Fruit fly (Drosophila melanogaster): ENCODE results near the gene CG18764.
A peak's percentile ranks its signal among the peaks of the same experiment; 100 is the strongest.

Gene CG18764

dm6 chr3R:11619709-11620409, 6.8 kb upstream of the CG18764 start, which contains the start of the genes Jupiter and CG14710 (continued):
- TF ChIP-seq CG6272 (GFP tag; IDR thresholded peaks at IDR 0.05) (peak; percentile 78), B-H2 (GFP tag; optimal IDR thresholded peaks at IDR 0.05) (peak; percentile 79), al (GFP tag; IDR thresholded peaks at IDR 0.05) (peak; percentile 50; the same call in 1 of the 2 replicates), CG17359 (tag; optimal IDR thresholded peaks at IDR 0.05) (peak; percentile 50), CG13296 (GFP tag; optimal IDR thresholded peaks at IDR 0.05) (peak; percentile 54), dmrt11E (tag; optimal IDR thresholded peaks at IDR 0.05) (peak; percentile 53), Myb (GFP tag; optimal IDR thresholded peaks at IDR 0.05) (peak; percentile 88), run (tag; optimal IDR thresholded peaks at IDR 0.05) (no peak), Fer1 (GFP tag; optimal IDR thresholded peaks at IDR 0.05) (peak; percentile 64), BtbVII (GFP tag; optimal IDR thresholded peaks at IDR 0.05) (no peak), sc (optimal IDR thresholded peaks at IDR 0.05) (no peak), sc (GFP tag; optimal IDR thresholded peaks at IDR 0.05) (no peak), CG6654 (GFP tag; optimal IDR thresholded peaks at IDR 0.05) (no peak), Dip3 (GFP tag; optimal IDR thresholded peaks at IDR 0.05) (peak; percentile 67), Atf3 (GFP tag; optimal IDR thresholded peaks at IDR 0.05) (peak; percentile 80), br (optimal IDR thresholded peaks at IDR 0.05) (no peak), Adf1 (GFP tag; IDR thresholded peaks at IDR 0.05) (peak; percentile 23; the same call in 1 of the 2 replicates), Mad (GFP tag; optimal IDR thresholded peaks at IDR 0.05) (peak; percentile 80), CG12659 (GFP tag; optimal IDR thresholded peaks at IDR 0.05) (peak; percentile 92), h (optimal IDR thresholded peaks at IDR 0.05) (no peak), nom (GFP tag; optimal IDR thresholded peaks at IDR 0.05) (peak; percentile 70), CG17361 (GFP tag; IDR thresholded peaks at IDR 0.05) (peak; percentile 39; the same call in 1 of the 3 replicates), vfl (GFP tag; optimal IDR thresholded peaks at IDR 0.05) (peak; percentile 75), CG12769 (tag; optimal IDR thresholded peaks at IDR 0.05) (peak; percentile 72), abd-A (tag; optimal IDR thresholded peaks at IDR 0.05) (no peak), ERR (GFP tag; optimal IDR thresholded peaks at IDR 0.05) (peak; percentile 78), z (GFP tag; IDR thresholded peaks at IDR 0.05) (no peak), Lpt (GFP tag; optimal IDR thresholded peaks at IDR 0.05) (no peak), CG9609 (GFP tag; optimal IDR thresholded peaks at IDR 0.05) (peak; percentile 77), sima (GFP tag; optimal IDR thresholded peaks at IDR 0.05) (no peak), lov (optimal IDR thresholded peaks at IDR 0.05) (no peak), lov (GFP tag; IDR thresholded peaks at IDR 0.05) (0 out of 3 replicates have a peak, but pooled peaks have one; percentile 60), Usf (GFP tag; optimal IDR thresholded peaks at IDR 0.05) (no peak), Hey (tag; optimal IDR thresholded peaks at IDR 0.05) (no peak), Hr39 (optimal IDR thresholded peaks at IDR 0.05) (no peak), HHEX (GFP tag; optimal IDR thresholded peaks at IDR 0.05) (no peak), CG6765 (GFP tag; optimal IDR thresholded peaks at IDR 0.05) (no peak), Nf-YC (tag; optimal IDR thresholded peaks at IDR 0.05) (peak; percentile 58), CG10959 (GFP tag; IDR thresholded peaks at IDR 0.05) (0 out of 2 replicates have a peak, but pooled peaks have one; percentile 18), nerfin-2 (GFP tag; IDR thresholded peaks at IDR 0.05; ENCODE audit: partially characterized antibody) (no peak), CG3838 (GFP tag; optimal IDR thresholded peaks at IDR 0.05) (peak; percentile 21), Bgb (GFP tag; IDR thresholded peaks at IDR 0.05; ENCODE audit: partially characterized antibody) (no peak; the same call in 1 of the 2 replicates), CG8388 (GFP tag; optimal IDR thresholded peaks at IDR 0.05) (peak; percentile 11), CG33213 (GFP tag; optimal IDR thresholded peaks at IDR 0.05) (peak; percentile 97), Neu2 (GFP tag; optimal IDR thresholded peaks at IDR 0.05; ENCODE audit: borderline replicate concordance) (no peak), Drgx (GFP tag; IDR thresholded peaks at IDR 0.05) (peak; percentile 5; the same call in 1 of the 2 replicates), sr (GFP tag; IDR thresholded peaks at IDR 0.05) (no peak), dimm (GFP tag; IDR thresholded peaks at IDR 0.05) (no peak), pho (GFP tag; optimal IDR thresholded peaks at IDR 0.05) (peak; percentile 78), knrl (GFP tag; IDR thresholded peaks at IDR 0.05; ENCODE audit: partially characterized antibody) (peak; percentile 47; the same call in 1 of the 3 replicates), esg (GFP tag; conservative IDR thresholded peaks at IDR 0.05) (peak; percentile 31; the same call in 1 of the 2 replicates)
